Fruit fly (Drosophila melanogaster) whole organism, larva: ENCODE data around the gene klg.

Source experiments
- noc ChIP-seq: fragments of 200-800 bp; sonication (Bioruptor generic); optimal IDR thresholded peaks from 3 replicates; lab custom pipeline; 2019; ENCODE audit warnings: missing biosample characterization, mild to moderate bottlenecking, missing genetic modification characterization, moderate library complexity

Gene klg

dm6 chr3R:23004161-23004560 lies 105.1 kb downstream of the klg start:
- TF ChIP-seq noc, result no peak

dm6 chr3R:23009480-23010115 lies 110.5 kb downstream of the klg start:
- no peak for TF ChIP-seq noc

- no peak for TF ChIP-seq noc
Measured at dm6 chr3R:23010406-23010805, 111.3 kb downstream of the klg start, which contains the start of gene CG34375. CG34375 (minus strand) TSS chr3R:23010562.
